Fruit fly (Drosophila melanogaster) whole organism, adult: Measurements from ENCODE around the gene mRpS23.

Source experiments
- CG11617 ChIP-seq: fragments of 200-800 bp; sonication (Bioruptor generic); optimal IDR thresholded peaks from 2 replicates; lab custom pipeline; 2017; ENCODE audit warnings: mild to moderate bottlenecking, missing biosample characterization, missing genetic modification reagents, missing genetic modification characterization
- CG12768 ChIP-seq: fragments of 200-800 bp; sonication (Bioruptor generic); optimal IDR thresholded peaks from 2 replicates; lab custom pipeline; 2017; ENCODE audit warnings: missing biosample characterization, missing genetic modification characterization, mild to moderate bottlenecking, moderate library complexity, missing genetic modification reagents
- CG14711 ChIP-seq: fragments of 200-800 bp; sonication (Bioruptor generic); optimal IDR thresholded peaks from 2 replicates; lab custom pipeline; 2018; ENCODE audit warnings: missing biosample characterization, mild to moderate bottlenecking, missing genetic modification characterization, moderate library complexity
- CG1620 ChIP-seq: fragments of 200-800 bp; sonication (Bioruptor generic); optimal IDR thresholded peaks from 2 replicates; lab custom pipeline; 2016; ENCODE audit warnings: missing biosample characterization, missing genetic modification characterization
- Clk ChIP-seq: fragments of 200-800 bp; sonication (Bioruptor generic); optimal IDR thresholded peaks from 2 replicates; lab custom pipeline; 2017; ENCODE audit warnings: missing biosample characterization, missing genetic modification characterization
- Crg-1 ChIP-seq: fragments of 200-800 bp; sonication (Bioruptor generic); optimal IDR thresholded peaks from 2 replicates; lab custom pipeline; 2016; ENCODE audit warnings: missing biosample characterization, missing genetic modification characterization
- bab1 ChIP-seq: fragments of 200-800 bp; sonication (Bioruptor generic); optimal IDR thresholded peaks from 3 replicates; lab custom pipeline; 2019; ENCODE audit warnings: missing biosample characterization, mild to moderate bottlenecking, missing genetic modification characterization, moderate library complexity
- cic ChIP-seq: fragments of 200-800 bp; sonication (Bioruptor generic); optimal IDR thresholded peaks from 2 replicates; lab custom pipeline; 2017; ENCODE audit warnings: missing biosample characterization, mild to moderate bottlenecking, missing genetic modification characterization, moderate library complexity
- cnc ChIP-seq, 2 experiments: fragments of >200 bp; optimal IDR thresholded peaks; 2 replicates each; lab custom pipeline; 2017
- kay ChIP-seq: fragments of 200-800 bp; sonication (Bioruptor generic); peaks from one replicate; lab custom pipeline; 2016; ENCODE audit warnings: missing biosample characterization, missing genetic modification characterization, borderline replicate concordance
- toe ChIP-seq: fragments of 200-800 bp; sonication (Bioruptor generic); optimal IDR thresholded peaks from 2 replicates; lab custom pipeline; 2016; ENCODE audit warnings: missing biosample characterization, missing genetic modification characterization

DNA sequence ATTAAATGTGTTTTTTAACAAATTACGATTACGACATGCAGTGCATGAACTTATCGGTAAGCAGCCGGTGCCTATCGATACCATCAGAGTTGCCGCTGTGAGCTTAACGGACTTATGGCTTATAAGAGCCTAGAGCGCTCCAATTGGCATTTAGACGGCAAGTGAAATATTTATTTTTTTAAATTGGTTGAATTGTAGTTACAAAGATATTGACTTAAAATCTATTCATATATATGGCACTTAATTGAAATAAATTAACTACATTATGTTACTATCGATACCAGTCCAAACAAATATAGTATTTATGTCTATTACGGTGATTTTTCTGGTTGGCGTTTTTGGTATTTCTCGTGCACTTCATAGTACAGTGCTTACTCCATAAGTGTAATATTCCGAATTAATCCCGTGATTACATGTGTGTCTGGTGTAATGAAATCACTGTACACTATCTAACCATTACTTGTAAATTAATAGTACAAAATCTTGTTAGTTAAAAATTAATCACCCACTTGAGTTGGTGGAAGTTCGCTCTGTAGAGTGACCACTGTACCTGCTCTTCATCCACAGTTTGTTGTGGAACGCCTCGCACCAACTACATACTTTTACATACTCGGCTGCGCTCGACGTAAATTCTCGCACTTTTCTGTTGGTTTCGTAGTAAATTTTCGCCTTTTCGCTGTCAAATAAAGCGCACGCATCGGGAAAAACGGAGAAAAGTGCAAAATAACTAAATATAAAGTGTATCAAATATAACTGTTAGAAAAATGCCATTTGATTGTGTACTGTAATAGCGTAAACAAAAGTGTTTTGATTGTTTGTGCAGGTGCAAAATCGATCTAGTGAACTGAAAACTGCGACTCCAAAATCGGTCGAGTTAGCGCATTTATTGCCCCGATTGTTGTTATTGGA, at the start of gene mRpS23, which contains the start of gene CenG1A:
- TF ChIP-seq CG14711 = peak; percentile 98
- TF ChIP-seq bab1 (GFP tag; lab: Kevin White, UChicago) = peak; percentile 100
- peak; percentile 98 for TF ChIP-seq CG11617 (GFP tag; lab: Kevin White, UChicago)
- TF ChIP-seq kay (GFP tag; lab: Kevin White, UChicago) = no peak
- peak; percentile 91 for TF ChIP-seq cic (GFP tag; lab: Kevin White, UChicago)
- TF ChIP-seq toe (GFP tag; lab: Kevin White, UChicago) = peak; percentile 99
- peak; percentile 99 for TF ChIP-seq Clk (GFP tag; lab: Kevin White, UChicago)
- TF ChIP-seq CG1620 = peak; percentile 99
- no peak for TF ChIP-seq cnc (optimal IDR thresholded peaks at IDR 0.05; lab: Kevin White, UChicago)
- TF ChIP-seq Crg-1 (GFP tag; lab: Kevin White, UChicago) = peak; percentile 99
- peak; percentile 99 for TF ChIP-seq CG12768 (GFP tag; lab: Kevin White, UChicago)
